Fruit fly (Drosophila melanogaster) whole organism, embryonic: ENCODE measurements around the gene CG7912.

Experiments
- Abd-B ChIP-seq: fragments of 200-800 bp; sonication (Bioruptor generic); optimal IDR thresholded peaks from 2 replicates; lab custom pipeline; 2018; ENCODE audit warnings: missing biosample characterization, mild to moderate bottlenecking, missing genetic modification characterization, moderate library complexity
- Bdp1 ChIP-seq: fragments of 200-800 bp; sonication (Bioruptor generic); optimal IDR thresholded peaks from 3 replicates; lab custom pipeline; 2016; ENCODE audit warnings: missing biosample characterization, missing genetic modification characterization
- CG10979 ChIP-seq: fragments of 200-800 bp; sonication (Bioruptor generic); optimal IDR thresholded peaks from 2 replicates; lab custom pipeline; 2018; ENCODE audit warnings: missing biosample characterization, mild to moderate bottlenecking, missing genetic modification characterization, moderate library complexity
- CG1233 ChIP-seq: fragments of 200-800 bp; sonication (Bioruptor generic); optimal IDR thresholded peaks from 4 replicates; lab custom pipeline; 2018; ENCODE audit warnings: missing biosample characterization, mild to moderate bottlenecking, missing genetic modification characterization
- CG12942 ChIP-seq: fragments of 200-800 bp; sonication (Bioruptor generic); optimal IDR thresholded peaks from 3 replicates; lab custom pipeline; 2016; ENCODE audit warnings: missing biosample characterization, missing genetic modification characterization
- CG14441 ChIP-seq: fragments of 200-800 bp; sonication (Bioruptor generic); IDR thresholded peaks from 2 replicates; pipeline ENCODE4 v1.3.6; 2022; ENCODE audit warnings: missing biosample characterization, missing genetic modification characterization
- CG17186 ChIP-seq: fragments of 200-800 bp; sonication (Bioruptor generic); optimal IDR thresholded peaks from 3 replicates; lab custom pipeline; 2017; ENCODE audit warnings: missing biosample characterization, missing genetic modification reagents, missing genetic modification characterization
- CG17385 ChIP-seq: fragments of 200-800 bp; sonication (Bioruptor generic); optimal IDR thresholded peaks from 3 replicates; lab custom pipeline; 2018; ENCODE audit warnings: missing biosample characterization, mild to moderate bottlenecking, missing genetic modification characterization
- CG18476 ChIP-seq: fragments of 200-800 bp; sonication (Bioruptor generic); optimal IDR thresholded peaks from 2 replicates; lab custom pipeline; 2016; ENCODE audit warnings: missing biosample characterization, mild to moderate bottlenecking, missing genetic modification characterization
- CG4730 ChIP-seq: fragments of 200-800 bp; sonication (Bioruptor generic); IDR thresholded peaks from 2 replicates; pipeline ENCODE4 v1.3.6; 2022; ENCODE audit warnings: missing biosample characterization, missing genetic modification characterization
- CG4854 ChIP-seq: fragments of 200-800 bp; sonication (Bioruptor generic); optimal IDR thresholded peaks from 2 replicates; lab custom pipeline; 2016; ENCODE audit warnings: missing biosample characterization, missing genetic modification characterization, inconsistent platforms
- CG8281 ChIP-seq: fragments of 200-800 bp; sonication (Bioruptor generic); optimal IDR thresholded peaks from 2 replicates; lab custom pipeline; 2018; ENCODE audit warnings: missing biosample characterization, mild to moderate bottlenecking, missing genetic modification characterization, moderate library complexity
- CG8290 ChIP-seq, 3 experiments: fragments of 200-800 bp; sonication (Bioruptor generic); optimal IDR thresholded peaks; 2 replicates each; lab custom pipeline; 2016 to 2019; ENCODE audit warnings: missing biosample characterization in 3 of 3, missing genetic modification characterization in 3 of 3, mild to moderate bottlenecking in 2 of 3, moderate library complexity in 1 of 3
- CoRest ChIP-seq: fragments of 200-800 bp; sonication (Bioruptor generic); optimal IDR thresholded peaks from 3 replicates; lab custom pipeline; 2018; ENCODE audit warnings: missing biosample characterization, mild to moderate bottlenecking, missing genetic modification characterization, moderate library complexity
- Dfd ChIP-seq, 2 experiments: fragments of >200 bp; optimal IDR thresholded peaks; 2 replicates each; lab custom pipeline; 2017; ENCODE audit warnings: missing biosample characterization in 2 of 2, missing genetic modification characterization in 2 of 2
- Drgx ChIP-seq: fragments of 200-800 bp; sonication (Bioruptor generic); IDR thresholded peaks from 2 replicates; pipeline ENCODE4 v1.3.6; 2022; ENCODE audit warnings: missing biosample characterization, missing genetic modification characterization
- Elba2 ChIP-seq: fragments of 200-800 bp; sonication (Bioruptor generic); optimal IDR thresholded peaks from 3 replicates; lab custom pipeline; 2016; ENCODE audit warnings: missing biosample characterization, missing genetic modification characterization
- HHEX ChIP-seq: fragments of 200-800 bp; sonication (Bioruptor generic); optimal IDR thresholded peaks from 3 replicates; lab custom pipeline; 2017; ENCODE audit warnings: missing biosample characterization, mild to moderate bottlenecking, missing genetic modification characterization, missing genetic modification reagents
- HLHmδ ChIP-seq: fragments of 200-800 bp; sonication (Bioruptor generic); optimal IDR thresholded peaks from 2 replicates; lab custom pipeline; 2018; ENCODE audit warnings: missing biosample characterization, mild to moderate bottlenecking, missing genetic modification characterization, moderate library complexity
- HmgZ ChIP-seq: fragments of 200-800 bp; sonication (Bioruptor generic); optimal IDR thresholded peaks from 2 replicates; lab custom pipeline; 2018; ENCODE audit warnings: missing biosample characterization, mild to moderate bottlenecking, missing genetic modification characterization
- MBD-R2 ChIP-seq: fragments of 200-800 bp; sonication (Bioruptor generic); IDR thresholded peaks from 2 replicates; pipeline ENCODE4 v1.3.6; 2022; ENCODE audit warnings: missing biosample characterization, missing genetic modification characterization
- Rfx ChIP-seq: fragments of 200-800 bp; sonication (Bioruptor generic); IDR thresholded peaks from 2 replicates; pipeline ENCODE4 v1.3.6; 2022; ENCODE audit warnings: missing biosample characterization, missing genetic modification characterization
- Spps ChIP-seq: fragments of 200-800 bp; sonication (Bioruptor generic); optimal IDR thresholded peaks from 2 replicates; lab custom pipeline; 2018; ENCODE audit warnings: missing biosample characterization, mild to moderate bottlenecking, missing genetic modification characterization
- Sry-β ChIP-seq: fragments of 200-800 bp; sonication (Bioruptor generic); optimal IDR thresholded peaks from 2 replicates; lab custom pipeline; 2018; ENCODE audit warnings: missing biosample characterization, mild to moderate bottlenecking, missing genetic modification characterization, moderate library complexity
- Sry-δ ChIP-seq: fragments of 200-800 bp; sonication (Bioruptor generic); optimal IDR thresholded peaks from 2 replicates; lab custom pipeline; 2016; ENCODE audit warnings: missing biosample characterization, missing genetic modification characterization
- amos ChIP-seq: fragments of 200-800 bp; sonication (Bioruptor generic); IDR thresholded peaks from 2 replicates; pipeline ENCODE4 v1.3.6; 2022; ENCODE audit warnings: missing biosample characterization, missing genetic modification characterization; ENCODE audit not compliant: partially characterized antibody
- ase ChIP-seq: fragments of 200-800 bp; sonication (Bioruptor generic); IDR thresholded peaks from 3 replicates; pipeline ENCODE4 v1.3.6; 2022; ENCODE audit warnings: missing biosample characterization, missing genetic modification characterization
- esg ChIP-seq: fragments of 200-800 bp; sonication (Bioruptor generic); conservative IDR thresholded peaks from 2 replicates; pipeline ENCODE4 v1.3.6; 2022; ENCODE audit warnings: missing biosample characterization, missing genetic modification characterization
- gce ChIP-seq: fragments of 200-800 bp; sonication (Bioruptor generic); IDR thresholded peaks from 3 replicates; pipeline ENCODE4 v1.3.6; 2022; ENCODE audit warnings: missing biosample characterization, missing genetic modification characterization
- gro ChIP-seq: fragments of 200-800 bp; sonication (Bioruptor generic); optimal IDR thresholded peaks from 2 replicates; lab custom pipeline; 2016; ENCODE audit warnings: missing biosample characterization, missing genetic modification characterization
- mld ChIP-seq: fragments of 200-800 bp; sonication (Bioruptor generic); IDR thresholded peaks from 3 replicates; pipeline ENCODE4 v1.3.6; 2022; ENCODE audit warnings: missing biosample characterization, missing genetic modification characterization; ENCODE audit not compliant: partially characterized antibody
- nerfin-2 ChIP-seq: fragments of 200-800 bp; sonication (Bioruptor generic); IDR thresholded peaks from 2 replicates; pipeline ENCODE4 v1.3.6; 2022; ENCODE audit warnings: missing biosample characterization, missing genetic modification characterization; ENCODE audit not compliant: partially characterized antibody
- otp ChIP-seq: fragments of 200-800 bp; sonication (Bioruptor generic); IDR thresholded peaks from 3 replicates; pipeline ENCODE4, ENCODE4 v1.3.6; 2022; ENCODE audit warnings: missing biosample characterization, missing genetic modification characterization
- phol ChIP-seq: fragments of 200-800 bp; sonication (Bioruptor generic); optimal IDR thresholded peaks from 3 replicates; lab custom pipeline; 2018; ENCODE audit warnings: missing biosample characterization, mild to moderate bottlenecking, missing genetic modification characterization, moderate library complexity
- prd ChIP-seq, 3 experiments: fragments of >200 bp in 2 of 3; fragments of 200-800 bp in 1 of 3; sonication (Bioruptor generic) in 1 of 3; optimal IDR thresholded peaks in 2 of 3; IDR thresholded peaks in 1 of 3; 2 replicates in 2 of 3; 3 replicates in 1 of 3; pipeline versions ENCODE4 v1.3.6 to Lab custom; 2017 to 2022; ENCODE audit warnings: missing biosample characterization in 1 of 3, missing genetic modification characterization in 1 of 3
- row ChIP-seq: fragments of 200-800 bp; sonication (Bioruptor generic); IDR thresholded peaks from 3 replicates; pipeline ENCODE4 v1.3.6; 2022; ENCODE audit warnings: missing biosample characterization, missing genetic modification characterization
- sd ChIP-seq: fragments of 200-800 bp; sonication (Bioruptor generic); optimal IDR thresholded peaks from 3 replicates; lab custom pipeline; 2018; ENCODE audit warnings: missing biosample characterization, mild to moderate bottlenecking, missing genetic modification characterization, moderate library complexity
- sens ChIP-seq: fragments of 200-800 bp; sonication (Bioruptor generic); peaks from one replicate; lab custom pipeline; 2016; ENCODE audit warnings: missing biosample characterization, missing genetic modification characterization
- slou ChIP-seq: fragments of 200-800 bp; sonication (Bioruptor generic); optimal IDR thresholded peaks from 3 replicates; lab custom pipeline; 2016; ENCODE audit warnings: missing biosample characterization, missing genetic modification characterization
- tna ChIP-seq: fragments of 200-800 bp; sonication (Bioruptor generic); IDR thresholded peaks from 2 replicates; pipeline ENCODE4 v1.3.6; 2022; ENCODE audit warnings: missing biosample characterization, missing genetic modification characterization; ENCODE audit not compliant: partially characterized antibody
- unc-4 ChIP-seq: fragments of 200-800 bp; sonication (Bioruptor generic); IDR thresholded peaks from 2 replicates; pipeline ENCODE4 v1.3.6; 2022; ENCODE audit warnings: missing biosample characterization, missing genetic modification characterization; ENCODE audit not compliant: partially characterized antibody
- vvl ChIP-seq: fragments of 200-800 bp; sonication (Bioruptor generic); IDR thresholded peaks from 2 replicates; pipeline ENCODE4 v1.3.6; 2022; ENCODE audit warnings: missing biosample characterization, missing genetic modification characterization

Gene CG7912

DNA sequence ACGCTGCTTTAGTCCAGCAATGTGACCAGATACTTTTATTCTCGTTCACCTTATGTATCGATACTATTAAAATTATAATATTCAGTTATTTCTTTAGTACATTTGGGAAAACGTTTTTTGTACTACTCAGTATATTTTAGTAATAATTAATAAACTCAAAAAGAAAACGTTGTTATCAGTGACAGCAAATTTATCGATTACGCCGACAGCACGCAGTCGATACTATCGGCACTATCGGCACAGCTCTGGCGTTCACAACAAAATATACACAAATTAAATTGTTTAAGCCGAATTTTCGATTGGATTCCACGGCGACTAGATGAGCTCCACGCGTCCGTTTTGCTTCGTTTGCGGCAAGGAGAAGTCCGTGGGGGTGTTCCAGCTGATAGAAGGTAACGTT, 30.5 kb upstream of the CG7912 start, which contains the start of the genes janA, Sry-alpha and Sry-beta (continued):
- TF ChIP-seq CG4730 (no peak), vvl (GFP tag; lab: Robert Waterston, UW) (peak; percentile 42; the same call in 1 of the 2 replicates), phol (peak; percentile 49), prd (optimal IDR thresholded peaks at IDR 0.05; lab: Kevin White, UChicago) (no peak), prd (GFP tag; IDR thresholded peaks at IDR 0.05; lab: Robert Waterston, UW) (peak; percentile 10; the same call in 1 of the 3 replicates), CG17385 (GFP tag; lab: Kevin White, UChicago) (no peak), Rfx (GFP tag; lab: Robert Waterston, UW) (peak; percentile 44), sens (no peak), Elba2 (GFP tag; lab: Kevin White, UChicago) (no peak), CG4854 (GFP tag; lab: Kevin White, UChicago) (no peak), HLHmδ (GFP tag; lab: Kevin White, UChicago) (no peak), mld (peak; percentile 96), CG17186 (peak; percentile 38), row (GFP tag; lab: Robert Waterston, UW) (peak; percentile 69), otp (no peak), esg (GFP tag; lab: Robert Waterston, UW) (no peak), nerfin-2 (peak; percentile 99), Abd-B (GFP tag; lab: Kevin White, UChicago) (no peak), HHEX (no peak), Sry-δ (GFP tag; lab: Kevin White, UChicago) (peak; percentile 96), unc-4 (peak; percentile 99), HmgZ (peak; percentile 55), CoRest (tag; lab: Kevin White, UChicago) (peak; percentile 36), MBD-R2 (GFP tag; lab: Robert Waterston, UW) (peak; percentile 93), sd (tag; lab: Kevin White, UChicago) (no peak)

DNA sequence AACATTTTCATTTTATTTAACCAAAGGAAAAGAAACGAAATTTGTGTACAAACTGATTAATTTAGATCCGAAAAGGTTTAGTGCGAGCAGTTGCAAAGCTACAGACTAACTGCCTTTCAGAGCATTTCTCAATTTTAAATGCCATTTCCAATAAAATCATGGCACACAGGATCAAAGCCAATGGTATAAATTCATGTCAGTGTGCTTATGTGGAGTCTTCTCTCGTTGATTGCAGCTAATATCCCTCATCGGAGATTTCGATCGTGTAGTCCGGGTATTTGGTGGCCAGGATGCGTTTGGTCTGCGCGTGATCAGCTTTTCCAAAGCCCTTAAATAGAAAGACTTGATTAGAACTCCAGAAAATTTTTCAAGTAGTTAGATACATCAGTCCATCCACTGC, 29.6 kb upstream of the CG7912 start, which contains the start of gene janB:
janB (minus strand) TSS at position 101 of the 400 bp plus-strand sequence.
- no peak for TF ChIP-seq slou (GFP tag; lab: Kevin White, UChicago)
- TF ChIP-seq CG8290 (GFP tag; optimal IDR thresholded peaks at IDR 0.05; lab: Kevin White, UChicago): no peak
- no peak for TF ChIP-seq CG8290 (tag; optimal IDR thresholded peaks at IDR 0.05; lab: Kevin White, UChicago)
- TF ChIP-seq gro (GFP tag; lab: Kevin White, UChicago): no peak
- TF ChIP-seq amos (GFP tag; lab: Robert Waterston, UW): no peak
- TF ChIP-seq CG12942: no peak
- TF ChIP-seq esg (GFP tag; lab: Robert Waterston, UW): no peak
- no peak for TF ChIP-seq tna (GFP tag; lab: Robert Waterston, UW)
- no peak for TF ChIP-seq CG1233 (GFP tag; lab: Kevin White, UChicago)
- TF ChIP-seq CG18476: no peak
- TF ChIP-seq Sry-β: no peak
- no peak for TF ChIP-seq Dfd (GFP tag; optimal IDR thresholded peaks at IDR 0.05; lab: Kevin White, UChicago)
- no peak for TF ChIP-seq CG8281
- TF ChIP-seq vvl (GFP tag; lab: Robert Waterston, UW): no peak
- no peak for TF ChIP-seq gce
- no peak for TF ChIP-seq Spps (tag; lab: Kevin White, UChicago)
- no peak for TF ChIP-seq CG14441
- no peak for TF ChIP-seq Bdp1
- no peak for TF ChIP-seq ase (GFP tag; lab: Robert Waterston, UW)
- no peak for TF ChIP-seq Drgx (GFP tag; lab: Robert Waterston, UW)
- TF ChIP-seq CG10979: no peak
